Worm (Caenorhabditis elegans): Measurements from ENCODE around the gene dhs-22.

The dhs-22 gene

DNA sequence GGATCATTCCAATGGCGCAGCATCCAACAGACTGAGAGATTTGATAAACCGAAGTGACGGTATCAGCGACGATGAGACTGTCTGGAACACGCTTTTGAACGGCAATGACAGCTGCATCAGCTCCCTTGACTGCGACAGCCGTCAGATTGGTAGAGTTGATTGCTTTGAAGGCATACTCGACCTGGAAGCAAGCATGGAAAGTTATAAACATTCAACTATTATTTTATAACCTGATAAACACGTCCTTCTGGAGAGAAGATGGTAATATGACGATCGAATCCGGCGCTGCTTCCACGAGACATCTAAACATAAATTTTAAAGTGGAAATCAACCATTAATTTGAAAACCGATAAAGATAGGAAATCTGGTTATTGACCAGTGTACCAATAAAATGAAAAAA lies 1.1 kb upstream of the dhs-22 start, which contains the start of gene pas-1 (continued):
- TF ChIP-seq B0019.2 (GFP tag; conservative IDR thresholded peaks at IDR 0.05) (no peak), attf-3 (GFP tag; conservative IDR thresholded peaks at IDR 0.05) (no peak), ztf-6 (GFP tag; IDR thresholded peaks at IDR 0.05) (no peak), unc-62 (GFP tag; optimal IDR thresholded peaks at IDR 0.05) (no peak), nfya-1 (tag; optimal IDR thresholded peaks at IDR 0.05; ENCODE audit: borderline replicate concordance, insufficient read depth) (no peak), snpc-1.1 (tag; optimal IDR thresholded peaks at IDR 0.05; ENCODE audit: insufficient read depth) (no peak), pha-4 (tag; optimal IDR thresholded peaks at IDR 0.05) (no peak), zim-3 (tag; optimal IDR thresholded peaks at IDR 0.05) (no peak), F10E7.11 (tag; optimal IDR thresholded peaks at IDR 0.05) (no peak), bed-1 (GFP tag; IDR thresholded peaks at IDR 0.05) (0 out of 2 replicates have a peak, but pooled peaks have one; percentile 40), F49E8.2 (tag; optimal IDR thresholded peaks at IDR 0.05; ENCODE audit: insufficient read depth) (no peak), somi-1 (GFP tag; optimal IDR thresholded peaks at IDR 0.05) (no peak)

DNA sequence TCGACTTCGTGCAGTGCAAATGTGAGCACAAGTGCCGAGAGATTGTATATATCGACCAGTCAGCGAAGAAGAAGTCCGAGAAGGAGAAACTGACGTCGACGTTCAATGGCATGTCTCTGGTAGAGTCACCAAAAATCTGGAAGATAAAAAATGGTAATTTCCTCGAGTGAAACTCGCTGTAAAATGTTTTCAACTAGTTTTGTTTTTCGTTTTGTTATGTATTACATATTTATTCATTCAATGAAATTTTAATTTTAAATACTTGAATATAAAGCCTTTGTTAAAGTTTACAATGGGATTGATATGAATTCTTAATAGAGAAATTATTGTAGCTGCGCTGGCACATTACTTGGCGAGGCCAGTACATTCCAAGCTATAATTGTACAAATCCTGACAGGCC lies 1.4 kb downstream of the dhs-22 start:
- TF ChIP-seq attf-3 (GFP tag; conservative IDR thresholded peaks at IDR 0.05): no peak
- TF ChIP-seq lag-1 (GFP tag; IDR thresholded peaks at IDR 0.05): no peak
- TF ChIP-seq snpc-1.3 (tag; optimal IDR thresholded peaks at IDR 0.05; ENCODE audit: insufficient read depth): no peak
- no peak for TF ChIP-seq ama-1 (optimal IDR thresholded peaks at IDR 0.05)
- peak in 1 of 2 experiments; percentile 58 for TF ChIP-seq ama-1 (GFP tag; optimal IDR thresholded peaks at IDR 0.05)
- TF ChIP-seq repo-1 (tag; optimal IDR thresholded peaks at IDR 0.05): peak; percentile 21
- TF ChIP-seq pbrm-1 (GFP tag; IDR thresholded peaks at IDR 0.05): peak; percentile 51; the same call in 1 of the 2 replicates
- peak; percentile 83; the same call in 1 of the 2 replicates for TF ChIP-seq Y95B8A.8 (GFP tag; IDR thresholded peaks at IDR 0.05)
- TF ChIP-seq ceh-58 (GFP tag; IDR thresholded peaks at IDR 0.05): no peak
- no peak for TF ChIP-seq madf-8 (GFP tag; conservative IDR thresholded peaks at IDR 0.05)
- TF ChIP-seq hrde-1 (tag; optimal IDR thresholded peaks at IDR 0.05; ENCODE audit: borderline replicate concordance): peak; percentile 77
- TF ChIP-seq F23B12.7 (tag; optimal IDR thresholded peaks at IDR 0.05; ENCODE audit: insufficient read depth): no peak
- TF ChIP-seq rec-8 (tag; optimal IDR thresholded peaks at IDR 0.05): peak in 1 of 2 experiments; percentile 32
- no peak for TF ChIP-seq cebp-1 (GFP tag; IDR thresholded peaks at IDR 0.05)
- peak; percentile 8 for TF ChIP-seq cebp-1 (tag; optimal IDR thresholded peaks at IDR 0.05)
- no peak for TF ChIP-seq ztf-3 (GFP tag; optimal IDR thresholded peaks at IDR 0.05)
- no peak for TF ChIP-seq B0019.2 (GFP tag; conservative IDR thresholded peaks at IDR 0.05)
- TF ChIP-seq T26A5.8 (tag; optimal IDR thresholded peaks at IDR 0.05): no peak
- TF ChIP-seq snpc-3.4 (tag; optimal IDR thresholded peaks at IDR 0.05): peak; percentile 8
- no peak for TF ChIP-seq lin-35 (GFP tag; optimal IDR thresholded peaks at IDR 0.05)
- TF ChIP-seq lin-54 (GFP tag; optimal IDR thresholded peaks at IDR 0.05): peak; percentile 4

DNA sequence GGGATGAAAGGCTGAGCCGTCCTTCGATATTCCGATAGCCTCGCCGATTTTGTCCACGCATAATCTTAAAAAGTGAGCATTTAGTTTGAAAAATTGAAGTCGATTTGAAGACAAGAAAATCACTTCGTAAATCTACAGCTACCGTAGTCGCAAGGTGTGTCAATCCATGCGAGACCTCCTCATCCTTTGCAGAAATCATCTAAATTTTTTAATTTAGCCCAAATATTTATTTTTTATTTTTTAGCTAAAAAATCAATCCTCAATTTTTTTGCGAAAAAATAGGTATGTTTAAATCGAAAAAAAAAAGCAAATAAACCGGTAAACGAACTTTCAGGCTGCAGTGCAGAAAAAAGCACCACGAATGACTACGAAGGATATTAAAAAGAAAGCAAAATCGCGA lies 3.5 kb downstream of the dhs-22 start, which contains the start of the genes nxf-2 and set-31:
TSS of gene nxf-2 (minus strand) at position 101 of the 400 bp plus-strand sequence.
TSS of gene set-31 (plus strand) at position 169 of the 400 bp plus-strand sequence.
- peak; percentile 46; the same call in 1 of the 2 replicates for TF ChIP-seq F33H1.4 (GFP tag; IDR thresholded peaks at IDR 0.05)
- TF ChIP-seq ztf-22 (GFP tag; optimal IDR thresholded peaks at IDR 0.05): no peak
- TF ChIP-seq egrh-3 (GFP tag; IDR thresholded peaks at IDR 0.05): no peak
- TF ChIP-seq mcd-1 (GFP tag; IDR thresholded peaks at IDR 0.05): no peak
- TF ChIP-seq nfyb-1 (GFP tag; IDR thresholded peaks at IDR 0.05): no peak
- peak; percentile 58 for TF ChIP-seq lsl-1 (GFP tag; optimal IDR thresholded peaks at IDR 0.05)
- TF ChIP-seq ets-4 (GFP tag; optimal IDR thresholded peaks at IDR 0.05): no peak
- TF ChIP-seq chd-7 (tag; optimal IDR thresholded peaks at IDR 0.05): no peak
